Fruit fly (Drosophila melanogaster) whole organism, embryonic: ENCODE measurements around the gene Mnn1.

Experiments used
- Aef1 ChIP-seq: fragments of 200-800 bp; sonication (Bioruptor generic); IDR thresholded peaks from 3 replicates; pipeline ENCODE4 v1.3.6; 2022; ENCODE audit warnings: missing biosample characterization, missing genetic modification characterization
- Atf-2 ChIP-seq: fragments of 200-800 bp; sonication (Bioruptor generic); optimal IDR thresholded peaks from 2 replicates; lab custom pipeline; 2016; ENCODE audit warnings: missing biosample characterization, missing genetic modification characterization
- CG11247 ChIP-seq: fragments of 200-800 bp; sonication (Bioruptor generic); IDR thresholded peaks from 2 replicates; pipeline ENCODE4 v1.3.6; 2022; ENCODE audit warnings: missing biosample characterization, missing genetic modification characterization
- CG11456 ChIP-seq: fragments of 200-800 bp; sonication (Bioruptor generic); IDR thresholded peaks from 3 replicates; pipeline ENCODE4 v1.3.6; 2022; ENCODE audit warnings: missing biosample characterization, missing genetic modification characterization
- CG11695 ChIP-seq: fragments of 200-800 bp; sonication (Bioruptor generic); IDR thresholded peaks from 3 replicates; pipeline ENCODE4 v1.3.6; 2022; ENCODE audit warnings: missing biosample characterization, missing genetic modification characterization
- CG12744 ChIP-seq: fragments of 200-800 bp; sonication (Bioruptor generic); optimal IDR thresholded peaks from 2 replicates; lab custom pipeline; 2016; ENCODE audit warnings: missing biosample characterization, missing genetic modification characterization
- CG12769 ChIP-seq: fragments of 200-800 bp; sonication (Bioruptor generic); optimal IDR thresholded peaks from 2 replicates; lab custom pipeline; 2019; ENCODE audit warnings: missing biosample characterization, mild to moderate bottlenecking, missing genetic modification characterization, moderate library complexity
- CG15269 ChIP-seq: fragments of 200-800 bp; sonication (Bioruptor generic); optimal IDR thresholded peaks from 2 replicates; lab custom pipeline; 2018; ENCODE audit warnings: missing biosample characterization, mild to moderate bottlenecking, missing genetic modification characterization, moderate library complexity
- CG18011 ChIP-seq: fragments of 200-800 bp; sonication (Bioruptor generic); optimal IDR thresholded peaks from 2 replicates; lab custom pipeline; 2017; ENCODE audit warnings: missing biosample characterization, missing genetic modification characterization, mild to moderate bottlenecking, moderate library complexity, missing genotype
- CG33557 ChIP-seq: fragments of 200-800 bp; sonication (Bioruptor generic); optimal IDR thresholded peaks from 2 replicates; lab custom pipeline; 2019; ENCODE audit warnings: missing biosample characterization, mild to moderate bottlenecking, missing genetic modification characterization, moderate library complexity
- CG34422 ChIP-seq: fragments of 200-800 bp; sonication (Bioruptor generic); IDR thresholded peaks from 3 replicates; pipeline ENCODE4 v1.3.6; 2022; ENCODE audit warnings: missing biosample characterization, missing genetic modification characterization
- CG4730 ChIP-seq: fragments of 200-800 bp; sonication (Bioruptor generic); IDR thresholded peaks from 2 replicates; pipeline ENCODE4 v1.3.6; 2022; ENCODE audit warnings: missing biosample characterization, missing genetic modification characterization
- CG4820 ChIP-seq: fragments of 200-800 bp; sonication (Bioruptor generic); optimal IDR thresholded peaks from 3 replicates; lab custom pipeline; 2016; ENCODE audit warnings: missing biosample characterization, missing genetic modification characterization
- CG5953 ChIP-seq: fragments of 200-800 bp; sonication (Bioruptor generic); IDR thresholded peaks from 2 replicates; pipeline ENCODE4 v1.3.6; 2022; ENCODE audit warnings: missing biosample characterization, missing genetic modification characterization
- CG6854 ChIP-seq: fragments of 200-800 bp; sonication (Bioruptor generic); optimal IDR thresholded peaks from 3 replicates; lab custom pipeline; 2017; ENCODE audit warnings: missing biosample characterization, mild to moderate bottlenecking, missing genetic modification characterization
- CG7357 ChIP-seq: fragments of 200-800 bp; sonication (Bioruptor generic); IDR thresholded peaks from 3 replicates; pipeline ENCODE4 v1.3.6; 2022; ENCODE audit warnings: missing biosample characterization, missing genetic modification characterization
- CG7372 ChIP-seq: fragments of 200-800 bp; sonication (Bioruptor generic); IDR thresholded peaks from 2 replicates; pipeline ENCODE4 v1.3.6; 2022; ENCODE audit warnings: missing biosample characterization, missing genetic modification characterization
- CG7987 ChIP-seq: fragments of 200-800 bp; sonication (Bioruptor generic); optimal IDR thresholded peaks from 2 replicates; lab custom pipeline; 2018; ENCODE audit warnings: missing biosample characterization, mild to moderate bottlenecking, missing genetic modification characterization, moderate library complexity
- CG8281 ChIP-seq: fragments of 200-800 bp; sonication (Bioruptor generic); optimal IDR thresholded peaks from 2 replicates; lab custom pipeline; 2018; ENCODE audit warnings: missing biosample characterization, mild to moderate bottlenecking, missing genetic modification characterization, moderate library complexity
- CG8290 ChIP-seq, 3 experiments: fragments of 200-800 bp; sonication (Bioruptor generic); optimal IDR thresholded peaks; 2 replicates each; lab custom pipeline; 2016 to 2019; ENCODE audit warnings: missing biosample characterization in 3 of 3, missing genetic modification characterization in 3 of 3, mild to moderate bottlenecking in 2 of 3, moderate library complexity in 1 of 3
- Deaf1 ChIP-seq: fragments of 200-800 bp; optimal IDR thresholded peaks from 3 replicates; lab custom pipeline; 2019; ENCODE audit warnings: missing biosample characterization, mild to moderate bottlenecking, missing genetic modification characterization, moderate library complexity
- Dip3 ChIP-seq: fragments of 200-800 bp; sonication (Bioruptor generic); optimal IDR thresholded peaks from 3 replicates; lab custom pipeline; 2016; ENCODE audit warnings: missing biosample characterization, missing genetic modification characterization
- Kr ChIP-seq: fragments of 200-800 bp; sonication (Bioruptor generic); optimal IDR thresholded peaks from 2 replicates; lab custom pipeline; 2017; ENCODE audit warnings: missing biosample characterization, mild to moderate bottlenecking, missing genetic modification characterization
- Lpt ChIP-seq: fragments of >200 bp; optimal IDR thresholded peaks from 2 replicates; lab custom pipeline; 2018; ENCODE audit warnings: missing biosample characterization, missing genetic modification characterization
- Neu2 ChIP-seq: fragments of 200-800 bp; sonication (Bioruptor generic); optimal IDR thresholded peaks from 3 replicates; lab custom pipeline; 2016; ENCODE audit warnings: missing biosample characterization, missing genetic modification characterization, borderline replicate concordance
- Poxn ChIP-seq: fragments of 200-800 bp; sonication (Bioruptor generic); IDR thresholded peaks from 2 replicates; pipeline ENCODE4 v1.3.6; 2022; ENCODE audit warnings: missing biosample characterization, missing genetic modification characterization
- ab ChIP-seq: fragments of 200-800 bp; sonication (Bioruptor generic); optimal IDR thresholded peaks from 2 replicates; lab custom pipeline; 2016; ENCODE audit warnings: missing biosample characterization, missing genetic modification characterization
- amos ChIP-seq: fragments of 200-800 bp; sonication (Bioruptor generic); IDR thresholded peaks from 2 replicates; pipeline ENCODE4 v1.3.6; 2022; ENCODE audit warnings: missing biosample characterization, missing genetic modification characterization; ENCODE audit not compliant: partially characterized antibody
- ash1 ChIP-seq: fragments of 200-800 bp; sonication (Bioruptor generic); optimal IDR thresholded peaks from 2 replicates; lab custom pipeline; 2018; ENCODE audit warnings: missing biosample characterization, mild to moderate bottlenecking, missing genetic modification characterization
- ato ChIP-seq: fragments of 200-800 bp; sonication (Bioruptor generic); IDR thresholded peaks from 2 replicates; pipeline ENCODE4 v1.3.6; 2022; ENCODE audit warnings: missing biosample characterization, missing genetic modification characterization; ENCODE audit not compliant: partially characterized antibody
- btn ChIP-seq: fragments of 200-800 bp; sonication (Bioruptor generic); optimal IDR thresholded peaks from 2 replicates; lab custom pipeline; 2016; ENCODE audit warnings: missing biosample characterization, missing genetic modification characterization
- caup ChIP-seq: fragments of 200-800 bp; sonication (Bioruptor generic); optimal IDR thresholded peaks from 3 replicates; lab custom pipeline; 2017; ENCODE audit warnings: missing biosample characterization, mild to moderate bottlenecking, missing genetic modification characterization, moderate library complexity; ENCODE audit not compliant: severe bottlenecking
- fd96Cb ChIP-seq: fragments of 200-800 bp; sonication (Bioruptor generic); optimal IDR thresholded peaks from 2 replicates; lab custom pipeline; 2018; ENCODE audit warnings: missing biosample characterization, mild to moderate bottlenecking, missing genetic modification characterization, moderate library complexity
- gcm2 ChIP-seq: fragments of 200-800 bp; sonication (Bioruptor generic); optimal IDR thresholded peaks from 2 replicates; lab custom pipeline; 2016; ENCODE audit warnings: missing biosample characterization, missing genetic modification characterization
- insv ChIP-seq, 2 experiments: fragments of 200-800 bp; sonication (Bioruptor generic); optimal IDR thresholded peaks; 3 replicates each; lab custom pipeline; 2016 to 2018; ENCODE audit warnings: missing biosample characterization in 2 of 2, missing genetic modification characterization in 2 of 2
- maf-S ChIP-seq: fragments of 200-800 bp; sonication (Bioruptor generic); optimal IDR thresholded peaks from 2 replicates; lab custom pipeline; 2016; ENCODE audit warnings: missing biosample characterization, missing genetic modification characterization
- mam ChIP-seq: fragments of 200-800 bp; sonication (Bioruptor generic); optimal IDR thresholded peaks from 3 replicates; lab custom pipeline; 2016; ENCODE audit warnings: missing biosample characterization, missing genetic modification characterization
- pnt ChIP-seq: fragments of 200-800 bp; sonication (Bioruptor generic); optimal IDR thresholded peaks from 3 replicates; lab custom pipeline; 2016; ENCODE audit warnings: missing biosample characterization, missing genetic modification characterization
- pros ChIP-seq: fragments of 200-800 bp; sonication (Bioruptor generic); optimal IDR thresholded peaks from 3 replicates; lab custom pipeline; 2019; ENCODE audit warnings: missing biosample characterization, mild to moderate bottlenecking, missing genetic modification characterization, moderate library complexity
- sc ChIP-seq, 3 experiments: fragments of >200 bp in 2 of 3; fragments of 200-800 bp in 1 of 3; sonication (Bioruptor generic) in 1 of 3; optimal IDR thresholded peaks; 2 replicates in 2 of 3; 3 replicates in 1 of 3; lab custom pipeline; 2017; ENCODE audit warnings: mild to moderate bottlenecking in 1 of 3, missing biosample characterization in 1 of 3, missing genetic modification characterization in 1 of 3, missing genetic modification reagents in 1 of 3
- sd ChIP-seq: fragments of 200-800 bp; sonication (Bioruptor generic); optimal IDR thresholded peaks from 3 replicates; lab custom pipeline; 2018; ENCODE audit warnings: missing biosample characterization, mild to moderate bottlenecking, missing genetic modification characterization, moderate library complexity
- sqz ChIP-seq: fragments of 200-800 bp; sonication (Bioruptor generic); optimal IDR thresholded peaks from 3 replicates; lab custom pipeline; 2018; ENCODE audit warnings: missing biosample characterization, mild to moderate bottlenecking, missing genetic modification characterization
- tap ChIP-seq: fragments of 200-800 bp; optimal IDR thresholded peaks from 3 replicates; lab custom pipeline; 2019; ENCODE audit warnings: missing biosample characterization, mild to moderate bottlenecking, missing genetic modification characterization, moderate library complexity
- trh ChIP-seq: fragments of 200-800 bp; sonication (Bioruptor generic); optimal IDR thresholded peaks from 2 replicates; lab custom pipeline; 2016; ENCODE audit warnings: missing biosample characterization, missing genetic modification characterization
- ttk ChIP-seq: fragments of 200-800 bp; sonication (Bioruptor generic); IDR thresholded peaks from 2 replicates; pipeline ENCODE4 v2.1.2; 2022; ENCODE audit warnings: missing biosample characterization, missing genetic modification characterization
- tx ChIP-seq: fragments of 200-800 bp; sonication (Bioruptor generic); optimal IDR thresholded peaks from 2 replicates; lab custom pipeline; 2016; ENCODE audit warnings: missing biosample characterization, missing genetic modification characterization

Gene Mnn1

dm6 chr2L:7042150-7042811 is 13.8 kb upstream of the Mnn1 start (continued):
- peak; percentile 4 for TF ChIP-seq tx (GFP tag; lab: Kevin White, UChicago)
- peak; percentile 75 for TF ChIP-seq CG11456 (GFP tag; lab: Robert Waterston, UW)
- TF ChIP-seq maf-S (GFP tag; lab: Kevin White, UChicago), result no peak
- peak; percentile 10 for TF ChIP-seq CG33557 (GFP tag; lab: Kevin White, UChicago)
- no peak for TF ChIP-seq sd (tag; lab: Kevin White, UChicago)
- peak; percentile 31 for TF ChIP-seq CG12744 (GFP tag; lab: Kevin White, UChicago)
- TF ChIP-seq sqz (GFP tag; lab: Kevin White, UChicago), result no peak
- TF ChIP-seq trh (GFP tag; lab: Kevin White, UChicago), result no peak
- no peak for TF ChIP-seq Atf-2 (GFP tag; lab: Kevin White, UChicago)
- TF ChIP-seq insv (GFP tag; optimal IDR thresholded peaks at IDR 0.05; lab: Kevin White, UChicago), result peak in 1 of 2 experiments; percentile 28
- no peak for TF ChIP-seq CG4730 (GFP tag; lab: Robert Waterston, UW)
- 0 out of 2 replicates have a peak, but pooled peaks have one; percentile 27 for TF ChIP-seq CG7372 (GFP tag; lab: Robert Waterston, UW)
- TF ChIP-seq Kr, result no peak
- TF ChIP-seq fd96Cb, result peak; percentile 16
- TF ChIP-seq btn (GFP tag; lab: Kevin White, UChicago), result no peak
- TF ChIP-seq CG7987 (GFP tag; lab: Kevin White, UChicago), result peak; percentile 84
- no peak; the same call in 1 of the 2 replicates for TF ChIP-seq ttk (GFP tag; lab: Robert Waterston, UW)
- no peak for TF ChIP-seq sc (optimal IDR thresholded peaks at IDR 0.05; lab: Kevin White, UChicago)
- no peak for TF ChIP-seq sc (GFP tag; optimal IDR thresholded peaks at IDR 0.05; lab: Kevin White, UChicago)
- no peak for TF ChIP-seq pros (GFP tag; lab: Kevin White, UChicago)
- TF ChIP-seq CG7357 (GFP tag; lab: Robert Waterston, UW), result 0 out of 3 replicates have a peak, but pooled peaks have one; percentile 7
- peak; percentile 41 for TF ChIP-seq CG5953 (GFP tag; lab: Robert Waterston, UW)
- peak; percentile 68; the same call in 1 of the 2 replicates for TF ChIP-seq amos (GFP tag; lab: Robert Waterston, UW)
- TF ChIP-seq ash1 (GFP tag; lab: Kevin White, UChicago), result peak; percentile 52
- TF ChIP-seq CG8290 (GFP tag; optimal IDR thresholded peaks at IDR 0.05; lab: Kevin White, UChicago), result peak; percentile 1
- TF ChIP-seq CG8290 (tag; optimal IDR thresholded peaks at IDR 0.05; lab: Kevin White, UChicago), result peak in 1 of 2 experiments; percentile 89
- peak; percentile 22 for TF ChIP-seq gcm2 (GFP tag; lab: Kevin White, UChicago)
- peak; percentile 53 for TF ChIP-seq Deaf1
- TF ChIP-seq Poxn, result no peak
- no peak for TF ChIP-seq Dip3 (GFP tag; lab: Kevin White, UChicago)
- peak; percentile 87 for TF ChIP-seq CG34422
- TF ChIP-seq pnt, result no peak
- TF ChIP-seq CG15269 (tag; lab: Kevin White, UChicago), result peak; percentile 23
- no peak for TF ChIP-seq CG4820 (GFP tag; lab: Kevin White, UChicago)
- TF ChIP-seq CG6854 (GFP tag; lab: Kevin White, UChicago), result no peak
- TF ChIP-seq ab (GFP tag; lab: Kevin White, UChicago), result no peak
- TF ChIP-seq CG8281 (tag; lab: Kevin White, UChicago), result no peak
- TF ChIP-seq Aef1 (GFP tag; lab: Robert Waterston, UW), result peak; percentile 40
- no peak for TF ChIP-seq Neu2 (GFP tag; lab: Kevin White, UChicago)
- TF ChIP-seq mam (GFP tag; lab: Kevin White, UChicago), result peak; percentile 51
- TF ChIP-seq CG18011 (GFP tag; lab: Kevin White, UChicago), result no peak
- peak; percentile 67 for TF ChIP-seq caup
- peak; percentile 77 for TF ChIP-seq CG12769
- TF ChIP-seq Lpt (GFP tag; lab: Kevin White, UChicago), result no peak
- TF ChIP-seq CG11695 (GFP tag; lab: Robert Waterston, UW), result peak; percentile 53; the same call in 1 of the 3 replicates
- no peak for TF ChIP-seq tap (tag; lab: Kevin White, UChicago)
- peak; percentile 59; the same call in 1 of the 2 replicates for TF ChIP-seq CG11247
- peak; percentile 91 for TF ChIP-seq ato (GFP tag; lab: Robert Waterston, UW)
